Fruit fly (Drosophila melanogaster): ENCODE results near the gene Clk.

- TF ChIP-seq CG32121 (GFP tag; IDR thresholded peaks at IDR 0.05), result peak; percentile 86
- TF ChIP-seq CG9948 (tag; optimal IDR thresholded peaks at IDR 0.05), result no peak
- peak; percentile 59 for TF ChIP-seq Snoo (tag; optimal IDR thresholded peaks at IDR 0.05)
Observed at dm6 chr3L:7783383-7783782, 8.0 kb upstream of the Clk start.

All from whole organism, pupa.